Worm (Caenorhabditis elegans) whole organism, late embryonic: Measurements from ENCODE around the gene nep-21.
"Not testable (repeated sequence)": the region's sequence is repeated elsewhere in the genome, so short reads cannot be mapped to it uniquely, and the experiment has no call there.

Experiments
- F13H6.1 ChIP-seq: sonication (generic microtip); optimal IDR thresholded peaks from 2 replicates; lab custom pipeline; 2016; ENCODE audit warnings: missing genetic modification characterization, missing compliant biosample characterization
- K02D7.2 ChIP-seq: sonication (generic microtip); optimal IDR thresholded peaks from 2 replicates; lab custom pipeline; 2017; ENCODE audit warnings: mild to moderate bottlenecking, missing genetic modification characterization, missing compliant biosample characterization
- T23F11.4 ChIP-seq: fragments of 200-800 bp; sonication (Bioruptor generic); optimal IDR thresholded peaks from 2 replicates; lab custom pipeline; 2018; ENCODE audit warnings: mild to moderate bottlenecking, missing genetic modification characterization, missing compliant biosample characterization
- ahr-1 ChIP-seq: sonication (generic microtip); optimal IDR thresholded peaks from 2 replicates; lab custom pipeline; 2016; ENCODE audit warnings: missing genetic modification characterization, missing compliant biosample characterization
- ceh-18 ChIP-seq: sonication (generic microtip); optimal IDR thresholded peaks from 2 replicates; lab custom pipeline; 2016; ENCODE audit warnings: missing genetic modification characterization, missing compliant biosample characterization
- ceh-19 ChIP-seq: fragments of 200-800 bp; sonication (Bioruptor generic); optimal IDR thresholded peaks from 2 replicates; lab custom pipeline; 2018; ENCODE audit warnings: mild to moderate bottlenecking, missing genetic modification characterization, missing compliant biosample characterization
- ceh-24 ChIP-seq: sonication (generic microtip); optimal IDR thresholded peaks from 2 replicates; lab custom pipeline; 2016; ENCODE audit warnings: mild to moderate bottlenecking, missing genetic modification characterization, missing compliant biosample characterization
- dmd-4 ChIP-seq: sonication (generic microtip); optimal IDR thresholded peaks from 2 replicates; lab custom pipeline; 2016; ENCODE audit warnings: borderline replicate concordance, missing genetic modification characterization, missing compliant biosample characterization
- dve-1 ChIP-seq: sonication (generic microtip); optimal IDR thresholded peaks from 2 replicates; lab custom pipeline; 2017; ENCODE audit warnings: antibody characterized with exemption, mild to moderate bottlenecking, missing genetic modification characterization, missing compliant biosample characterization
- ets-4 ChIP-seq: sonication (generic microtip); optimal IDR thresholded peaks from 2 replicates; lab custom pipeline; 2016; ENCODE audit warnings: missing genetic modification characterization, missing compliant biosample characterization
- fax-1 ChIP-seq: sonication (generic microtip); optimal IDR thresholded peaks from 2 replicates; lab custom pipeline; 2016; ENCODE audit warnings: missing genotype, missing genetic modification characterization, missing compliant biosample characterization
- fkh-6 ChIP-seq: sonication (generic microtip); optimal IDR thresholded peaks from 2 replicates; lab custom pipeline; 2016; ENCODE audit warnings: missing genetic modification characterization, missing compliant biosample characterization
- gmeb-2 ChIP-seq: sonication (generic microtip); optimal IDR thresholded peaks from 2 replicates; lab custom pipeline; 2016; ENCODE audit warnings: missing genetic modification characterization, inconsistent platforms, missing compliant biosample characterization
- hlh-15 ChIP-seq: sonication (generic microtip); optimal IDR thresholded peaks from 2 replicates; lab custom pipeline; 2016; ENCODE audit warnings: missing genetic modification characterization, missing compliant biosample characterization
- hlh-6 ChIP-seq: sonication (generic microtip); optimal IDR thresholded peaks from 2 replicates; lab custom pipeline; 2016; ENCODE audit warnings: missing genotype, missing genetic modification characterization, missing compliant biosample characterization
- hlh-8 ChIP-seq: sonication (generic microtip); optimal IDR thresholded peaks from 2 replicates; lab custom pipeline; 2016; ENCODE audit warnings: missing genotype, missing genetic modification characterization, missing compliant biosample characterization
- lim-6 ChIP-seq: sonication (generic microtip); optimal IDR thresholded peaks from 2 replicates; lab custom pipeline; 2016; ENCODE audit warnings: missing genetic modification characterization, missing compliant biosample characterization
- lin-11 ChIP-seq: fragments of 200-800 bp; sonication (Bioruptor generic); optimal IDR thresholded peaks from 2 replicates; lab custom pipeline; 2018; ENCODE audit warnings: mild to moderate bottlenecking, missing genetic modification characterization, missing compliant biosample characterization
- madf-2 ChIP-seq: sonication (generic microtip); optimal IDR thresholded peaks from 2 replicates; lab custom pipeline; 2017; ENCODE audit warnings: missing genetic modification characterization, missing compliant biosample characterization
- nfya-1 ChIP-seq: sonication (generic microtip); optimal IDR thresholded peaks from 2 replicates; lab custom pipeline; 2017; ENCODE audit warnings: missing genetic modification characterization, mild to moderate bottlenecking, missing compliant biosample characterization, antibody characterized with exemption, moderate library complexity
- nhr-11 ChIP-seq: fragments of 150-350 bp; optimal IDR thresholded peaks from 2 replicates; lab custom pipeline; 2014; ENCODE audit warnings: missing biosample characterization, missing genetic modification characterization
- npax-4 ChIP-seq: sonication (generic microtip); optimal IDR thresholded peaks from 2 replicates; lab custom pipeline; 2016; ENCODE audit warnings: missing genetic modification characterization, missing compliant biosample characterization
- odd-2 ChIP-seq: sonication (generic microtip); optimal IDR thresholded peaks from 2 replicates; lab custom pipeline; 2017; ENCODE audit warnings: antibody characterized with exemption, mild to moderate bottlenecking, missing genetic modification characterization, missing compliant biosample characterization
- pat-9 ChIP-seq: fragments of 200-800 bp; sonication (Bioruptor generic); optimal IDR thresholded peaks from 2 replicates; lab custom pipeline; 2018; ENCODE audit warnings: mild to moderate bottlenecking, missing genetic modification characterization, moderate library complexity, missing compliant biosample characterization
- pax-1 ChIP-seq: fragments of 150-350 bp; optimal IDR thresholded peaks from 2 replicates; lab custom pipeline; 2014; ENCODE audit warnings: missing biosample characterization, missing genetic modification characterization
- pha-2 ChIP-seq: sonication (generic microtip); optimal IDR thresholded peaks from 2 replicates; lab custom pipeline; 2017; ENCODE audit warnings: mild to moderate bottlenecking, missing genetic modification characterization, missing compliant biosample characterization
- pqm-1 ChIP-seq: sonication (generic microtip); optimal IDR thresholded peaks from 2 replicates; lab custom pipeline; 2016; ENCODE audit warnings: missing genetic modification characterization, missing compliant biosample characterization
- pros-1 ChIP-seq: fragments of 150-350 bp; optimal IDR thresholded peaks from 2 replicates; lab custom pipeline; 2014; ENCODE audit warnings: missing biosample characterization, missing genetic modification reagents, missing genetic modification characterization
- sox-2 ChIP-seq: fragments of 200-800 bp; sonication (Bioruptor generic); IDR thresholded peaks from 2 replicates; pipeline ENCODE4 v1.3.6; 2022; ENCODE audit warnings: missing genetic modification reagents, missing genetic modification characterization, missing compliant biosample characterization
- sox-4 ChIP-seq: sonication (generic microtip); optimal IDR thresholded peaks from 2 replicates; lab custom pipeline; 2017; ENCODE audit warnings: mild to moderate bottlenecking, missing genetic modification characterization, inconsistent platforms, missing compliant biosample characterization
- syd-9 ChIP-seq: sonication (generic microtip); optimal IDR thresholded peaks from 2 replicates; lab custom pipeline; 2016; ENCODE audit warnings: mild to moderate bottlenecking, missing genetic modification characterization, moderate library complexity, missing compliant biosample characterization
- tbx-2 ChIP-seq: sonication (generic microtip); optimal IDR thresholded peaks from 2 replicates; lab custom pipeline; 2016; ENCODE audit warnings: missing genetic modification characterization, missing compliant biosample characterization
- unc-42 ChIP-seq: sonication (generic microtip); optimal IDR thresholded peaks from 2 replicates; lab custom pipeline; 2016; ENCODE audit warnings: missing genotype, missing genetic modification characterization, missing compliant biosample characterization
- unc-55 ChIP-seq: sonication (generic microtip); optimal IDR thresholded peaks from 2 replicates; lab custom pipeline; 2017; ENCODE audit warnings: missing biosample characterization, missing genetic modification reagents, missing genetic modification characterization
- unc-86 ChIP-seq: sonication (generic microtip); optimal IDR thresholded peaks from 2 replicates; lab custom pipeline; 2016; ENCODE audit warnings: missing genetic modification characterization, missing compliant biosample characterization
- zip-5 ChIP-seq: sonication (generic microtip); optimal IDR thresholded peaks from 2 replicates; lab custom pipeline; 2016; ENCODE audit warnings: missing genetic modification characterization, missing compliant biosample characterization

nep-21 gene

ce11 chrV:14205214-14205613 lies 21.1 kb downstream of the nep-21 start, which contains the start of gene T16A9.3:
Gene T16A9.3 (plus strand): TSS chrV:14205514.
- TF ChIP-seq zip-5, sox-4, ceh-24 (tag; lab: Kevin White, UChicago): not testable (repeated sequence)

DNA sequence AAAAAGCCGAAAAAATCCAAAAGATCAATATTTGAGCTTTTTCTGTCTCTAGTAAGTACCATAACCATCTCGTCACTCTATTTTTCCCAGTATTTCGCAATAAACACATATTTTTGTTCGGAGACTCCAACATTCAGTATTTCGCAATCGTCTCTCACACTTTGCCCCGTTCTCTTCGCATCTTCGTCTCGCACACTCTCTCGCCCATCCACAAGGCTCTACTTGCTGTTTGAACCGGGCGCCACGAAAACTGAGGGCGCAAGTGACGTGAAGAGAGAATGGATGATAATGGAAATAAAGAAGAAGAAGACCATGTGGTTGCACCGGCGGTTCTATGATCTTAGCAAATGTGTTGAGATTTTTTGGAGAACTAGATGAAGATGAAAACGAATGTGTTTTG lies 26.2 kb downstream of the nep-21 start:
- TF ChIP-seq unc-55 (GFP tag; lab: Kevin White, UChicago) (peak; percentile 75), F13H6.1 (tag; lab: Kevin White, UChicago) (no peak), dve-1 (tag; lab: Kevin White, UChicago) (peak; percentile 78), fkh-6 (tag; lab: Kevin White, UChicago) (no peak), ceh-18 (tag; lab: Kevin White, UChicago) (peak; percentile 81), hlh-8 (tag; lab: Kevin White, UChicago) (no peak), lin-11 (tag; lab: Kevin White, UChicago) (no peak), dmd-4 (no peak), syd-9 (tag; lab: Kevin White, UChicago) (no peak), K02D7.2 (no peak), hlh-6 (tag; lab: Kevin White, UChicago) (no peak), madf-2 (tag; lab: Kevin White, UChicago) (no peak), unc-42 (tag; lab: Kevin White, UChicago) (peak; percentile 28), tbx-2 (tag; lab: Kevin White, UChicago) (peak; percentile 45), odd-2 (no peak), nfya-1 (tag; lab: Kevin White, UChicago) (peak; percentile 50), pros-1 (tag; lab: Kevin White, UChicago) (no peak), ets-4 (tag; lab: Kevin White, UChicago) (peak; percentile 8)
- TF ChIP-seq, all 69 proteins: peak for 7

ce11 chrV:14197651-14198050 lies 28.6 kb downstream of the nep-21 start:
- no peak for TF ChIP-seq unc-86
- no peak for TF ChIP-seq gmeb-2 (tag; lab: Kevin White, UChicago)
- TF ChIP-seq lim-6, result no peak
- no peak for TF ChIP-seq npax-4 (tag; lab: Kevin White, UChicago)
- no peak for TF ChIP-seq pha-2 (tag; lab: Kevin White, UChicago)
- no peak for TF ChIP-seq ceh-24 (tag; lab: Kevin White, UChicago)
- TF ChIP-seq odd-2, result no peak
- no peak for TF ChIP-seq sox-2 (GFP tag; lab: Robert Waterston, UW)
- TF ChIP-seq pat-9, result no peak
- TF ChIP-seq T23F11.4 (GFP tag; lab: Kevin White, UChicago), result no peak
- TF ChIP-seq pax-1 (tag; lab: Kevin White, UChicago), result no peak
- no peak for TF ChIP-seq ceh-19 (GFP tag; lab: Kevin White, UChicago)
- TF ChIP-seq nhr-11 (tag; lab: Kevin White, UChicago), result no peak
- no peak for TF ChIP-seq pros-1 (tag; lab: Kevin White, UChicago)
- no peak for TF ChIP-seq pqm-1
- no peak for TF ChIP-seq hlh-15 (tag; lab: Kevin White, UChicago)
- TF ChIP-seq fax-1, result no peak
- TF ChIP-seq, all 69 proteins: peak for 0

DNA sequence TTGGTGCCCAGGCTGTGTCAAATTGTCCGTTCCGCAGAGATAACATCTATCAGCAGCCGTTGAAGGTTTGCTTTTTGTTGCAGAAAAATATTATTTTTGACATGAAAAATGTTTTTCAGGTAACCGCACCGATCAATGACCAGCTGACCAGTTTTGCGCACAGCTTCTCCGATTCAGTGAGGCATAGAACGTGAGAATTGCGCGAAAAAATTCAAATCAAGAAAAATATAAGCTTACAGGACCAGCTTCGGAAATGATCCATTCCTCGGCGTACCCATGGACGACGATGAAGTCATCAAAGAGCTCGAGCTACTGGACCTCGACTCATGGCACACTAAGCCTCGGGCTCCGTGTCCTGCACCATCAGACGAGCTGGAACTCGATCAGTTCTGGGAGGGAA lies 31.8 kb downstream of the nep-21 start:
- no peak for TF ChIP-seq syd-9 (tag; lab: Kevin White, UChicago)
- TF ChIP-seq pha-2 (tag; lab: Kevin White, UChicago), result no peak
- TF ChIP-seq nfya-1 (tag; lab: Kevin White, UChicago), result no peak
- TF ChIP-seq tbx-2 (tag; lab: Kevin White, UChicago), result no peak
- no peak for TF ChIP-seq dmd-4
- TF ChIP-seq ahr-1, result no peak
